Worm (Caenorhabditis elegans): ENCODE data around the gene pqn-75.
A peak's percentile ranks its signal among the peaks of the same experiment; 100 is the strongest.

The pqn-75 gene

DNA sequence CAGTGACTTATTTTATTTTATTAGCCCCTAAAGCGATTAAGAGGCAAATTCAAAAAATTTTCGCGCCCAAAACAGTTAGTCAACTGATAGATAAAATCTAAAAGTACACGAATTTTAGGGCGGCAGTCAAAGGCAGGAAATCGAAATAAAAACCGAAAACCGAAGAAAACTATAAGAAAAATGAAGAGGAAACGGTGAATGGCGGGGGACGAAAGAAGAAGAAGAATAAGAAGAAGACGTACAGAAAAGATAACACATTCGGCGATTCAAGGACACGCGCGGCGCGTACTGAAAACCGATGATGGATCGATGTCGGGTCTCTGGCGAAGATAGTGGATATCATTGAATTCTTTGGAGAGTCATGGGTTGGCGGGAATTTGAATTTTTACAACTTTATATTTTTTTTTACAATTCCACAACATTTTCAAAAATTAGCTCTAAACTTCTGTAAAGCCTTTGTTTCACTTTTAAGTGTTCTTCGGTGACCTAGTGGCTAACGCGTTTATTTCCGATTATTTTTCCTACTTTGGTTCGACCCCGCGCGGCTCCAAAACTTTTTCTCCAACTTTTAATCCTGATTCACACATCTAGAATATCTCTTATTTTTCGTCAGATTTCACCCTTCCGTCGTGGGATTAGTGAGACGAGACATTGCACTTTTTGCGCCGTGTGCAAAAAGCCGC is 41.1 kb upstream of the pqn-75 start (continued):
- TF ChIP-seq D2030.7 (GFP tag; IDR thresholded peaks at IDR 0.05) (no peak), dpff-1 (tag; optimal IDR thresholded peaks at IDR 0.05) (no peak), egrh-3 (GFP tag; IDR thresholded peaks at IDR 0.05) (no peak), Y53G8AR.9 (GFP tag; conservative IDR thresholded peaks at IDR 0.05) (no peak), unc-130 (GFP tag; optimal IDR thresholded peaks at IDR 0.05) (no peak), snpc-1.1 (tag; optimal IDR thresholded peaks at IDR 0.05; ENCODE audit: insufficient read depth) (no peak), lin-40 (tag; optimal IDR thresholded peaks at IDR 0.05) (no peak), snpc-3.4 (tag; optimal IDR thresholded peaks at IDR 0.05) (no peak), rpc-1 (optimal IDR thresholded peaks at IDR 0.05) (peak; percentile 29), rpc-1 (tag; optimal IDR thresholded peaks at IDR 0.05) (peak; percentile 71), tbp1 (GFP tag; optimal IDR thresholded peaks at IDR 0.05) (peak; percentile 81), bed-1 (GFP tag; IDR thresholded peaks at IDR 0.05) (no peak), dox-1 (GFP tag; IDR thresholded peaks at IDR 0.05) (no peak), lin-54 (GFP tag; optimal IDR thresholded peaks at IDR 0.05) (peak; percentile 31), chd-7 (tag; optimal IDR thresholded peaks at IDR 0.05) (no peak), B0261.1 (tag; optimal IDR thresholded peaks at IDR 0.05) (peak; percentile 47)

DNA sequence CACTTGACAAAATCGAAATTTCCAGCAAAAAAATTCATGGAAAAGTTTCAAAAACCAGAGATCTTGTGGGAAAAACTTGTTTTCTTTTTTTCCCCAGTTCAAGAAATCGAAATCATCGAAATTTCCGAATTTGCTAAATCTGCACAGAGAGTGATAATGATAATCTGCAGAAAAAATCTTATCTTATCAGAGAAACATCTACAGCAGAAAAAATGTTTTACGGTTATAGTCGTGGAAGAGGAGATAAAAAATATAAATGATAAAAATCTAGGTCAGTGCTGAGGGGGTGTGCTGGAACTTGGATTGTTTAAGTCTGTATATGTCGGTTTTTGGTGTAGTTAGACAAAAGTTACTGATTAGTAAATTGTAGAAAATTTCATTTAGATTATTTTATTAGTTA is 39.8 kb upstream of the pqn-75 start:
- TF ChIP-seq ceh-27 (GFP tag; optimal IDR thresholded peaks at IDR 0.05) = no peak
- TF ChIP-seq sdz-38 (tag; optimal IDR thresholded peaks at IDR 0.05) = no peak
- TF ChIP-seq ztf-6 (GFP tag; IDR thresholded peaks at IDR 0.05) = no peak
- TF ChIP-seq F33H1.4 (GFP tag; IDR thresholded peaks at IDR 0.05) = no peak
- TF ChIP-seq lin-54 (GFP tag; optimal IDR thresholded peaks at IDR 0.05) = no peak
- no peak for TF ChIP-seq attf-5 (GFP tag; optimal IDR thresholded peaks at IDR 0.05)
- no peak for TF ChIP-seq F22D6.2 (tag; optimal IDR thresholded peaks at IDR 0.05)
- TF ChIP-seq atf-7 (tag; optimal IDR thresholded peaks at IDR 0.05) = no peak
- TF ChIP-seq F10E7.11 (tag; optimal IDR thresholded peaks at IDR 0.05) = no peak
- no peak for TF ChIP-seq lin-40 (tag; optimal IDR thresholded peaks at IDR 0.05)
- TF ChIP-seq ztf-25 (GFP tag; IDR thresholded peaks at IDR 0.05) = no peak
- no peak for TF ChIP-seq nhr-120 (GFP tag; IDR thresholded peaks at IDR 0.05)
- no peak for TF ChIP-seq rec-8 (tag; optimal IDR thresholded peaks at IDR 0.05)
- TF ChIP-seq madf-10 (tag; optimal IDR thresholded peaks at IDR 0.05) = no peak
- no peak for TF ChIP-seq lir-1 (GFP tag; conservative IDR thresholded peaks at IDR 0.05)

DNA sequence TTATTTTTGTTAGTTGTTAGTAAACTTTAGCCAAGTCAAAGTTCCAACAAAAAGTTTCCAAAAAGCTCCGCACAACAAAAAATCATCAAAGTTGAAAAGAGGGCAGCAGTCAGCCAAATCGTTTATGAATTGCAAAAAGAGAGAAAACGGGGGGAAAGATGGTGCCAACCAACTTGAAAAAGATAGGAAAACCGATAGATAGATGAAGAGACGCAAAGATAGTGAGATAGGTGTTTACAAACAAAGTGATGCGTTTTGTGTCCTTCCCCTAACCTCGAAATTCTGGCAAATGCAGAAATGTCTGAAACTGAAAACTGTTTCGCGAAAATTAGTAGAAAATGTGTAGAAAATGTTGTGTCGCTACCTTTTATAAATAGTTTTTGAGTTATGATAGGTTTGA is 38.6 kb upstream of the pqn-75 start:
- peak; percentile 37 for TF ChIP-seq nhr-80 (tag; optimal IDR thresholded peaks at IDR 0.05)
- TF ChIP-seq mcd-1 (GFP tag; IDR thresholded peaks at IDR 0.05) = no peak

DNA sequence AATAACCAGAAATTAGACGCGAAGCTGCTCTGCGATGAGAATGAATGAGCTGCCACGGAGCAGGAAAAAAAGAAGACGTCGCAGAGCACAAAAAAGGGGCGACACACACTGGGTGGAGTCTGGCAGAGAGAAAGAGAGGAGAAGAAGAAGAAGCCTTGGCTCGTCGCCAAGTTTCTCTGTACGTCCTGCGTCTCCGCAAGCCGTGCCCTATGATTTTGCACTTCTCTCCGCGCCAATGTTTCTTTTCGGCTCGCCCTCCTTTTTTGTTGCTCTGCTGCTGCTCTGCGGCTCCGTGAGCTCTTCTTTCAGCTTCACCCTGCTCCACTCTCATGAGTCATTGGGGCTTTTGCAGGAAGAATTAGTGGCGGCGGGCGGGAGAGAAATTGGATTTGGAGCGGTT is 37.2 kb upstream of the pqn-75 start, which contains the start of gene hlh-30:
Gene hlh-30 (minus strand): TSS at position 69 of the 400 bp plus-strand sequence.
- TF ChIP-seq hsf-1 (GFP tag; IDR thresholded peaks at IDR 0.05) = no peak
- TF ChIP-seq lin-40 (tag; optimal IDR thresholded peaks at IDR 0.05) = no peak
- no peak for TF ChIP-seq F57A8.1 (GFP tag; optimal IDR thresholded peaks at IDR 0.05)
- TF ChIP-seq lin-26 (GFP tag; IDR thresholded peaks at IDR 0.05) = no peak
- peak; percentile 56 for TF ChIP-seq mcd-1 (GFP tag; IDR thresholded peaks at IDR 0.05)
- TF ChIP-seq zfh-2 (GFP tag; conservative IDR thresholded peaks at IDR 0.05) = peak; percentile 96
- TF ChIP-seq attf-3 (GFP tag; conservative IDR thresholded peaks at IDR 0.05) = peak; percentile 8; the same call in 1 of the 2 replicates
- no peak for TF ChIP-seq F55B11.4 (tag; optimal IDR thresholded peaks at IDR 0.05; ENCODE audit: borderline replicate concordance, insufficient read depth)
- TF ChIP-seq rcor-1 (GFP tag; IDR thresholded peaks at IDR 0.05) = no peak
- no peak for TF ChIP-seq pha-4 (tag; optimal IDR thresholded peaks at IDR 0.05)
- TF ChIP-seq attf-5 (GFP tag; optimal IDR thresholded peaks at IDR 0.05) = peak; percentile 36
- peak; percentile 63; the same call in 1 of the 2 replicates for TF ChIP-seq dox-1 (GFP tag; IDR thresholded peaks at IDR 0.05)
- TF ChIP-seq F49E8.2 (tag; optimal IDR thresholded peaks at IDR 0.05; ENCODE audit: insufficient read depth) = no peak
- no peak for TF ChIP-seq cebp-1 (GFP tag; IDR thresholded peaks at IDR 0.05)
- peak; percentile 49 for TF ChIP-seq cebp-1 (tag; optimal IDR thresholded peaks at IDR 0.05)
- no peak for TF ChIP-seq tbp1 (GFP tag; optimal IDR thresholded peaks at IDR 0.05)
- peak; percentile 27 for TF ChIP-seq chd-7 (tag; optimal IDR thresholded peaks at IDR 0.05)
- TF ChIP-seq nhr-80 (tag; optimal IDR thresholded peaks at IDR 0.05) = peak; percentile 36
- TF ChIP-seq hmg-1.2 (GFP tag; IDR thresholded peaks at IDR 0.05) = peak; percentile 57; the same call in 1 of the 2 replicates

Data from whole organism, young adult.